Worm (Caenorhabditis elegans) whole organism, L4/young adult: Measurements from ENCODE around the gene Y53C12A.7.

ENCODE experiments used
- W03F9.2 ChIP-seq: fragments of 150-350 bp; optimal IDR thresholded peaks from 2 replicates; lab custom pipeline; 2014; ENCODE audit warnings: missing biosample characterization, missing genetic modification characterization
- dao-5 ChIP-seq: sonication (generic microtip); optimal IDR thresholded peaks from 2 replicates; lab custom pipeline; 2016; ENCODE audit warnings: missing genotype, missing genetic modification characterization, moderate library complexity, missing compliant biosample characterization
- him-1 ChIP-seq: sonication (generic microtip); optimal IDR thresholded peaks from 2 replicates; lab custom pipeline; 2016; ENCODE audit warnings: missing genotype, missing genetic modification reagents, missing genetic modification characterization, missing compliant biosample characterization

DNA sequence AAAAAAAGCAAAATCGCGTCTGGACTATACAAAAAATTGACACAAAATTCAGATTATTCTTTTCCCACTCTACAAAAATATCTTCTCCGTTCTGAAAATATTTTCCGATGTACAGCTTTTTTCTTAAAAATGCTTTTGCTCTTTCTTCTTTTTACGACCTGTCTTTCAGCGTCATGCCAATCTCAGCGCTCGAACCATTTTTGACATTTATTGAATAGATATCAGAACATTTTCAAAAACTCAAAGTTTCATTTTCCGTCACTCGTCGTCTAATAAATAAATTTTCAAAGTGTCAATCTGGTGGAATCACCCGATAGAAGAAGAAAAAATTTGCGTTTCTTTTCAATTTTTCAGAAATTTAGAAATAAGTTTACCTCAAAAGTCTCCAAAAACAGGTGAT is 41.1 kb downstream of the Y53C12A.7 start:
- TF ChIP-seq W03F9.2, result no peak
- no peak for TF ChIP-seq dao-5 (tag; lab: Kevin White, UChicago)
- TF ChIP-seq him-1 (tag; lab: Kevin White, UChicago), result no peak
